Fruit fly (Drosophila melanogaster) whole organism, embryonic: ENCODE data around the gene Fic.

Source experiments
- Abd-B ChIP-seq: fragments of 200-800 bp; sonication (Bioruptor generic); optimal IDR thresholded peaks from 2 replicates; lab custom pipeline; 2018; ENCODE audit warnings: missing biosample characterization, mild to moderate bottlenecking, missing genetic modification characterization, moderate library complexity
- Atf6 ChIP-seq: fragments of 200-800 bp; sonication (Bioruptor generic); IDR thresholded peaks from 2 replicates; pipeline ENCODE4 v1.3.6; 2022; ENCODE audit warnings: missing biosample characterization, missing genetic modification characterization
- Bteb2 ChIP-seq: fragments of 200-800 bp; sonication (Bioruptor generic); optimal IDR thresholded peaks from 2 replicates; lab custom pipeline; 2016; ENCODE audit warnings: missing biosample characterization, missing genetic modification characterization
- CG10147 ChIP-seq: fragments of 200-800 bp; sonication (Bioruptor generic); optimal IDR thresholded peaks from 2 replicates; lab custom pipeline; 2019; ENCODE audit warnings: missing biosample characterization, mild to moderate bottlenecking, missing genetic modification characterization, moderate library complexity
- CG10431 ChIP-seq: fragments of 200-800 bp; sonication (Bioruptor generic); optimal IDR thresholded peaks from 3 replicates; lab custom pipeline; 2018; ENCODE audit warnings: missing biosample characterization, mild to moderate bottlenecking, missing genetic modification characterization
- CG11093 ChIP-seq: fragments of 200-800 bp; sonication (Bioruptor generic); IDR thresholded peaks from 3 replicates; pipeline ENCODE4 v1.3.6; 2022; ENCODE audit warnings: missing biosample characterization, missing genetic modification characterization
- CG11723 ChIP-seq: fragments of 200-800 bp; sonication (Bioruptor generic); optimal IDR thresholded peaks from 2 replicates; lab custom pipeline; 2017; ENCODE audit warnings: missing biosample characterization, mild to moderate bottlenecking, missing genetic modification characterization
- CG12744 ChIP-seq: fragments of 200-800 bp; sonication (Bioruptor generic); optimal IDR thresholded peaks from 2 replicates; lab custom pipeline; 2016; ENCODE audit warnings: missing biosample characterization, missing genetic modification characterization
- CG13296 ChIP-seq: fragments of 200-800 bp; sonication (Bioruptor generic); optimal IDR thresholded peaks from 3 replicates; lab custom pipeline; 2018; ENCODE audit warnings: missing biosample characterization, mild to moderate bottlenecking, missing genetic modification characterization
- CG16863 ChIP-seq: fragments of 200-800 bp; sonication (Bioruptor generic); optimal IDR thresholded peaks from 3 replicates; lab custom pipeline; 2016; ENCODE audit warnings: missing biosample characterization, missing genetic modification characterization
- CG18599 ChIP-seq: fragments of 200-800 bp; sonication (Bioruptor generic); optimal IDR thresholded peaks from 3 replicates; lab custom pipeline; 2017; ENCODE audit warnings: missing biosample characterization, missing genetic modification characterization, mild to moderate bottlenecking, moderate library complexity, missing genetic modification reagents
- CG2875 ChIP-seq: fragments of 200-800 bp; sonication (Bioruptor generic); optimal IDR thresholded peaks from 2 replicates; lab custom pipeline; 2017; ENCODE audit warnings: missing biosample characterization, mild to moderate bottlenecking, missing genetic modification characterization, missing genetic modification reagents
- CG31365 ChIP-seq: fragments of 200-800 bp; sonication (Bioruptor generic); optimal IDR thresholded peaks from 2 replicates; lab custom pipeline; 2018; ENCODE audit warnings: missing biosample characterization, mild to moderate bottlenecking, missing genetic modification characterization
- CG31441 ChIP-seq: fragments of 200-800 bp; sonication (Bioruptor generic); IDR thresholded peaks from 2 replicates; pipeline ENCODE4 v1.3.6; 2022; ENCODE audit warnings: missing biosample characterization, missing genetic modification characterization
- CG3281 ChIP-seq: fragments of 200-800 bp; sonication (Bioruptor generic); optimal IDR thresholded peaks from 3 replicates; lab custom pipeline; 2017; ENCODE audit warnings: missing biosample characterization, mild to moderate bottlenecking, missing genetic modification characterization
- CG34376 ChIP-seq: fragments of 200-800 bp; sonication (Bioruptor generic); optimal IDR thresholded peaks from 2 replicates; lab custom pipeline; 2018; ENCODE audit warnings: missing biosample characterization, mild to moderate bottlenecking, missing genetic modification characterization
- CG4360 ChIP-seq: fragments of 200-800 bp; sonication (Bioruptor generic); IDR thresholded peaks from 2 replicates; pipeline ENCODE4 v1.3.6; 2022; ENCODE audit warnings: missing biosample characterization, missing genetic modification characterization
- CG7745 ChIP-seq: fragments of 200-800 bp; sonication (Bioruptor generic); optimal IDR thresholded peaks from 2 replicates; lab custom pipeline; 2018; ENCODE audit warnings: missing biosample characterization, mild to moderate bottlenecking, missing genetic modification characterization, moderate library complexity
- CG8478 ChIP-seq: fragments of >200 bp; optimal IDR thresholded peaks from 2 replicates; lab custom pipeline; 2018
- E2f2 ChIP-seq: fragments of 200-800 bp; sonication (Bioruptor generic); IDR thresholded peaks from 2 replicates; pipeline ENCODE4 v1.3.6; 2022; ENCODE audit warnings: missing biosample characterization, missing genetic modification characterization
- Jarid2 ChIP-seq: fragments of 200-800 bp; sonication (Bioruptor generic); optimal IDR thresholded peaks from 3 replicates; lab custom pipeline; 2017; ENCODE audit warnings: mild to moderate bottlenecking, missing biosample characterization, missing genetic modification reagents, missing genetic modification characterization
- Meics ChIP-seq: fragments of 200-800 bp; sonication (Bioruptor generic); optimal IDR thresholded peaks from 2 replicates; lab custom pipeline; 2017; ENCODE audit warnings: missing biosample characterization, mild to moderate bottlenecking, missing genetic modification characterization
- Mrtf ChIP-seq: fragments of 200-800 bp; sonication (Bioruptor generic); IDR thresholded peaks from 3 replicates; pipeline ENCODE4 v1.3.6; 2022; ENCODE audit warnings: missing biosample characterization, missing genetic modification characterization
- Nf-YC ChIP-seq: fragments of 200-800 bp; optimal IDR thresholded peaks from 3 replicates; lab custom pipeline; 2019; ENCODE audit warnings: missing biosample characterization, mild to moderate bottlenecking, missing genetic modification characterization, moderate library complexity
- Opbp ChIP-seq: fragments of 200-800 bp; sonication (Bioruptor generic); IDR thresholded peaks from 3 replicates; pipeline ENCODE4 v1.3.6; 2022; ENCODE audit warnings: missing biosample characterization, missing genetic modification characterization; ENCODE audit not compliant: partially characterized antibody
- Pdp1 ChIP-seq, 2 experiments: fragments of 200-800 bp; sonication (Bioruptor generic); optimal IDR thresholded peaks; 3 replicates each; lab custom pipeline; 2016; ENCODE audit warnings: missing biosample characterization in 2 of 2, missing genetic modification characterization in 2 of 2, mild to moderate bottlenecking in 1 of 2, moderate library complexity in 1 of 2
- Ptx1 ChIP-seq: fragments of 200-800 bp; sonication (Bioruptor generic); IDR thresholded peaks from 2 replicates; pipeline ENCODE4 v1.3.6; 2022; ENCODE audit warnings: missing biosample characterization, missing genetic modification characterization
- Ravus ChIP-seq: fragments of 200-800 bp; sonication (Bioruptor generic); IDR thresholded peaks from 2 replicates; pipeline ENCODE4 v1.3.6; 2022; ENCODE audit warnings: missing biosample characterization, missing genetic modification characterization
- Sox100B ChIP-seq: fragments of 200-800 bp; sonication (Bioruptor generic); optimal IDR thresholded peaks from 3 replicates; lab custom pipeline; 2018; ENCODE audit warnings: missing biosample characterization, mild to moderate bottlenecking, missing genetic modification characterization
- Xrp1 ChIP-seq: fragments of 200-800 bp; sonication (Bioruptor generic); IDR thresholded peaks from 2 replicates; pipeline ENCODE4 v1.3.6; 2022; ENCODE audit warnings: missing biosample characterization, missing genetic modification characterization
- ab ChIP-seq: fragments of 200-800 bp; sonication (Bioruptor generic); optimal IDR thresholded peaks from 2 replicates; lab custom pipeline; 2016; ENCODE audit warnings: missing biosample characterization, missing genetic modification characterization
- ap ChIP-seq: fragments of 200-800 bp; sonication (Bioruptor generic); IDR thresholded peaks from 2 replicates; pipeline ENCODE4 v1.3.6; 2022; ENCODE audit warnings: missing biosample characterization, missing genetic modification characterization
- ato ChIP-seq: fragments of 200-800 bp; sonication (Bioruptor generic); IDR thresholded peaks from 2 replicates; pipeline ENCODE4 v1.3.6; 2022; ENCODE audit warnings: missing biosample characterization, missing genetic modification characterization; ENCODE audit not compliant: partially characterized antibody
- chinmo ChIP-seq: fragments of 200-800 bp; sonication (Bioruptor generic); IDR thresholded peaks from 4 replicates; pipeline ENCODE4 v1.3.6; 2022; ENCODE audit warnings: missing biosample characterization, missing genetic modification characterization; ENCODE audit not compliant: partially characterized antibody
- chm ChIP-seq: fragments of 200-800 bp; sonication (Bioruptor generic); IDR thresholded peaks from 2 replicates; pipeline ENCODE4 v1.3.6; 2022; ENCODE audit warnings: missing biosample characterization, missing genetic modification characterization
- cwo ChIP-seq: fragments of 200-800 bp; sonication (Bioruptor generic); optimal IDR thresholded peaks from 3 replicates; lab custom pipeline; 2017; ENCODE audit warnings: missing biosample characterization, missing genetic modification characterization, mild to moderate bottlenecking, moderate library complexity, missing genetic modification reagents
- dan ChIP-seq: fragments of 200-800 bp; sonication (Bioruptor generic); IDR thresholded peaks from 2 replicates; pipeline ENCODE4 v1.3.6; 2022; ENCODE audit warnings: missing biosample characterization, missing genetic modification characterization
- en ChIP-seq: fragments of 200-800 bp; sonication (Bioruptor generic); optimal IDR thresholded peaks from 2 replicates; lab custom pipeline; 2016; ENCODE audit warnings: missing biosample characterization, missing genetic modification characterization
- fd3F ChIP-seq: fragments of 200-800 bp; sonication (Bioruptor generic); optimal IDR thresholded peaks from 2 replicates; lab custom pipeline; 2018; ENCODE audit warnings: missing biosample characterization, mild to moderate bottlenecking, missing genetic modification characterization, moderate library complexity
- fru ChIP-seq: fragments of >200 bp; optimal IDR thresholded peaks from 2 replicates; lab custom pipeline; 2017
- grau ChIP-seq: fragments of 200-800 bp; optimal IDR thresholded peaks from 3 replicates; lab custom pipeline; 2019; ENCODE audit warnings: missing biosample characterization, mild to moderate bottlenecking, missing genetic modification characterization, moderate library complexity
- h ChIP-seq: fragments of >200 bp; optimal IDR thresholded peaks from 2 replicates; lab custom pipeline; 2017
- hb ChIP-seq: fragments of 200-800 bp; sonication (Bioruptor generic); IDR thresholded peaks from 3 replicates; pipeline ENCODE4 v1.3.6; 2022; ENCODE audit warnings: missing biosample characterization, missing genetic modification characterization; ENCODE audit not compliant: partially characterized antibody
- jing ChIP-seq: fragments of 200-800 bp; sonication (Bioruptor generic); optimal IDR thresholded peaks from 2 replicates; lab custom pipeline; 2018; ENCODE audit warnings: missing biosample characterization, mild to moderate bottlenecking, missing genetic modification characterization
- odd ChIP-seq: fragments of 200-800 bp; sonication (Bioruptor generic); optimal IDR thresholded peaks from 2 replicates; lab custom pipeline; 2017; ENCODE audit warnings: missing biosample characterization, mild to moderate bottlenecking, missing genetic modification characterization
- row ChIP-seq: fragments of 200-800 bp; sonication (Bioruptor generic); IDR thresholded peaks from 3 replicates; pipeline ENCODE4 v1.3.6; 2022; ENCODE audit warnings: missing biosample characterization, missing genetic modification characterization
- sqz ChIP-seq: fragments of 200-800 bp; sonication (Bioruptor generic); optimal IDR thresholded peaks from 3 replicates; lab custom pipeline; 2018; ENCODE audit warnings: missing biosample characterization, mild to moderate bottlenecking, missing genetic modification characterization
- sr ChIP-seq: fragments of 200-800 bp; sonication (Bioruptor generic); IDR thresholded peaks from 3 replicates; pipeline ENCODE4 v1.3.6; 2022; ENCODE audit warnings: missing biosample characterization, missing genetic modification characterization
- tin ChIP-seq: fragments of 200-800 bp; sonication (Bioruptor generic); optimal IDR thresholded peaks from 3 replicates; lab custom pipeline; 2016; ENCODE audit warnings: missing biosample characterization, missing genetic modification characterization
- tll ChIP-seq, 2 experiments: fragments of 200-800 bp in 1 of 2; fragments of >200 bp in 1 of 2; sonication (Bioruptor generic) in 1 of 2; optimal IDR thresholded peaks; 2 replicates each; lab custom pipeline; 2017 to 2019; ENCODE audit warnings: missing biosample characterization in 2 of 2, missing genetic modification characterization in 2 of 2, mild to moderate bottlenecking in 1 of 2, moderate library complexity in 1 of 2
- twi ChIP-seq: fragments of 200-800 bp; optimal IDR thresholded peaks from 2 replicates; lab custom pipeline; 2019; ENCODE audit warnings: missing biosample characterization, mild to moderate bottlenecking, missing genetic modification characterization, moderate library complexity
- vfl ChIP-seq: fragments of 200-800 bp; sonication (Bioruptor generic); optimal IDR thresholded peaks from 2 replicates; lab custom pipeline; 2016; ENCODE audit warnings: missing biosample characterization, missing genetic modification characterization

The Fic gene

DNA sequence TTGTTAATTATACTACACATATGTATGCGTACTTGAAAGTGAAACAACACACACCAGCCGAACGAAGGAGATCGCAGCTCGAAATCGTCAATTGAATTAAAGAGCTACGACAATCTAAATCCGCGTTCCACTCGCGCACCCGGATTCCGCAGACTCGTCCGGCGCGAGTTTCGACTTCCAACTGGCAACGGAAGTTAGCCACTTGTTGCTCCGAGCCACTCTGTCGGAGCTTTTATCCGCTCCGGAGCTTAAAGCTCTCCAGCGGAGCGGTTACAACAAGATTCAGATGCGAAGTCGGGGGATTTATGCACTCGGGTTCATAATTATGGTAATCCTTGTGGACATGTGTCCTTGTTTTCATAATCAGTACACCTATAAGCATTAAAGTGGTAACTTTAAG, 41.4 kb downstream of the Fic start, which contains the start of gene Rchy1 (continued):
- TF ChIP-seq CG10431 (GFP tag; lab: Kevin White, UChicago), result peak; percentile 17
- no peak for TF ChIP-seq CG31441 (GFP tag; lab: Robert Waterston, UW)
- no peak for TF ChIP-seq sr
- TF ChIP-seq fd3F (GFP tag; lab: Kevin White, UChicago), result no peak
- peak; percentile 77; the same call in 1 of the 2 replicates for TF ChIP-seq chm (GFP tag; lab: Robert Waterston, UW)
- no peak; the same call in 2 of the 3 replicates for TF ChIP-seq row (GFP tag; lab: Robert Waterston, UW)
- TF ChIP-seq jing, result no peak
- TF ChIP-seq CG18599 (GFP tag; lab: Kevin White, UChicago), result peak; percentile 9
- TF ChIP-seq twi (tag; lab: Kevin White, UChicago), result no peak
- peak; percentile 35 for TF ChIP-seq Nf-YC
- peak; percentile 17; the same call in 1 of the 2 replicates for TF ChIP-seq Xrp1 (GFP tag; lab: Robert Waterston, UW)
- TF ChIP-seq Sox100B, result no peak
- no peak for TF ChIP-seq fru (lab: Kevin White, UChicago)
- 0 out of 3 replicates have a peak, but pooled peaks have one; percentile 28 for TF ChIP-seq Opbp (GFP tag; lab: Robert Waterston, UW)
- no peak for TF ChIP-seq hb
- no peak for TF ChIP-seq CG11723 (GFP tag; lab: Kevin White, UChicago)
- no peak for TF ChIP-seq vfl (GFP tag; lab: Kevin White, UChicago)
- no peak for TF ChIP-seq tin
- no peak for TF ChIP-seq CG12744
- peak; percentile 49; the same call in 1 of the 2 replicates for TF ChIP-seq ato (GFP tag; lab: Robert Waterston, UW)
- no peak for TF ChIP-seq Mrtf (GFP tag; lab: Robert Waterston, UW)
- peak; percentile 32 for TF ChIP-seq CG10147 (GFP tag; lab: Kevin White, UChicago)
- no peak for TF ChIP-seq en (GFP tag; lab: Kevin White, UChicago)
- TF ChIP-seq CG13296 (GFP tag; lab: Kevin White, UChicago), result peak; percentile 70
- no peak for TF ChIP-seq CG11093
- no peak for TF ChIP-seq h
- TF ChIP-seq Bteb2 (GFP tag; lab: Kevin White, UChicago), result no peak
- TF ChIP-seq CG4360 (GFP tag; lab: Robert Waterston, UW), result no peak
- TF ChIP-seq CG31365 (tag; lab: Kevin White, UChicago), result peak; percentile 43
- no peak for TF ChIP-seq Ptx1 (GFP tag; lab: Robert Waterston, UW)
- no peak for TF ChIP-seq ab (GFP tag; lab: Kevin White, UChicago)
- TF ChIP-seq CG7745, result no peak
- TF ChIP-seq Abd-B (GFP tag; lab: Kevin White, UChicago), result no peak
- TF ChIP-seq chinmo, result 0 out of 4 replicates have a peak, but pooled peaks have one; percentile 38
- peak in 1 of 2 experiments; percentile 8 for TF ChIP-seq Pdp1 (GFP tag; optimal IDR thresholded peaks at IDR 0.05; lab: Kevin White, UChicago)
- TF ChIP-seq CG34376 (GFP tag; lab: Kevin White, UChicago), result peak; percentile 82
- TF ChIP-seq CG8478 (lab: Kevin White, UChicago), result no peak
- peak; percentile 41 for TF ChIP-seq Atf6 (GFP tag; lab: Robert Waterston, UW)
- TF ChIP-seq cwo, result no peak
- peak; percentile 46 for TF ChIP-seq Meics
- TF ChIP-seq Jarid2 (GFP tag; lab: Kevin White, UChicago), result peak; percentile 82
- TF ChIP-seq Ravus (GFP tag; lab: Robert Waterston, UW), result no peak
- TF ChIP-seq dan, result no peak
- no peak for TF ChIP-seq CG16863
- peak; percentile 26 for TF ChIP-seq CG2875 (GFP tag; lab: Kevin White, UChicago)
- TF ChIP-seq ap, result no peak
- peak; percentile 14 for TF ChIP-seq grau (tag; lab: Kevin White, UChicago)
- TF ChIP-seq tll (GFP tag; optimal IDR thresholded peaks at IDR 0.05; lab: Kevin White, UChicago), result no peak
- peak; percentile 42 for TF ChIP-seq CG3281
- peak; percentile 58 for TF ChIP-seq E2f2
- TF ChIP-seq sqz (GFP tag; lab: Kevin White, UChicago), result no peak
- TF ChIP-seq odd (GFP tag; lab: Kevin White, UChicago), result peak; percentile 50
